Worm (Caenorhabditis elegans): Measurements from ENCODE around the gene Y69A2AR.31.
A peak's percentile ranks its signal among the peaks of the same experiment; 100 is the strongest.

Y69A2AR.31 gene

DNA sequence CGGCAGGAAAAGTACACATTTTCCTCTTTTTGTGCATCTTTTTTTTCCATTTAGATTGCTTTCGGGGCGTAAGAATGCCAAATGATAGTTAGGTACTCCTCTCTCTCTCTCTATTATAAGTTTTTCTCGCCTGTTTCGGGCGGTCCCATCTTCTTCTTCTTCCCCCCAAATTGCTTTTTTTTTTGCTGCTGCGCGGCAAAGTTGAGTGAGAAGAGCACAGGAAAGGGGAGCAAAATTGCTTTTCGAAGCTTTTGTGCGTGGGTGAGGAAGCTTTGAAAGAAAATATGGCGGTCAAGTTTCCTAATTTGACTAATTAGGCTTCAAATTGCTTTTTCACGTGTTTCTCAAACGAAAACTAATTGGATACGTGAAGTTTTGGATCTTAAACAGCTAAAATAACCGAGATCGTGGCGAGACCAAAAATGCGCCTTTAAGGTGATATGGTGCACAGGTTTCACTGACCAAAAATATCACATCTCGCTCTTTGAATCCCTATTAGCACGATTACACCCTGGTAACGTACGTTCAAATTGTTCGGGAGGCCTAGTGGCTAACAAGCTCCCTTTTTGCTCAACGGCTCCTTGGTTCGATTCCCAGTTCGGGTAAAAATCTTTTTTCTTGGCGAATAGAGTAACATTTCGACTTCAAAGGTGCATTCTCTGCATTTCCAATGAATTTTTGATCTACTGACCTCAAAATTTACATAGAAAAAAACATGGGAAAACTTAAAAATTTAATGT, 7.2 kb downstream of the Y69A2AR.31 start:
- peak; percentile 46 for TF ChIP-seq ces-1 (GFP tag; optimal IDR thresholded peaks at IDR 0.05)
- no peak for TF ChIP-seq sptf-1 (tag; optimal IDR thresholded peaks at IDR 0.05)

DNA sequence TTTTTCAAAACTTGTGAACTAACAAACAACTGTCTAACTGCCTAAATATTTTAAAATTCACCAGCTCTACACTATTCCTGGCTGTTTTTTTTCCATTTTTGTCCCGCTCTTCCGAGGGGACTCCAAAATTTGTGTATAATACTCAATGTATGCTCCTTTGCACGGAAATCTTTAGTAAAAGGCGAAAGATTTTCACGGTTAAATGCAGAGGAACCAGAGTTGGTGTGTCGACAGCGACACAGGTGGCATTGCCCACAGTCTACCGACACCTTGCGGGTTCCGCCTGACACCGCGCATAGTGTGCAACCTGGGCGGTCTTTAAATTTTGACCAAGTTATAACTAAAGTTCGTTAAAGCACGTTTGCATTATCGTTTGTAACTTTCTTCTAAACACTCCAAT, 8.8 kb downstream of the Y69A2AR.31 start:
- TF ChIP-seq ces-1 (GFP tag; optimal IDR thresholded peaks at IDR 0.05) (no peak), blmp-1 (tag; optimal IDR thresholded peaks at IDR 0.05) (no peak), ceh-83 (GFP tag; optimal IDR thresholded peaks at IDR 0.05) (no peak), hlh-1 (tag; optimal IDR thresholded peaks at IDR 0.05) (no peak), unc-62 (GFP tag; optimal IDR thresholded peaks at IDR 0.05) (no peak), unc-39 (tag; optimal IDR thresholded peaks at IDR 0.05) (no peak), bed-3 (GFP tag; optimal IDR thresholded peaks at IDR 0.05) (no peak), elt-3 (tag; optimal IDR thresholded peaks at IDR 0.05) (no peak), elt-1 (tag; optimal IDR thresholded peaks at IDR 0.05; ENCODE audit: borderline replicate concordance, insufficient read depth) (no peak), mep-1 (tag; optimal IDR thresholded peaks at IDR 0.05) (no peak), zip-8 (tag; optimal IDR thresholded peaks at IDR 0.05) (no peak), M03D4.4 (tag; optimal IDR thresholded peaks at IDR 0.05) (no peak), snpc-4 (tag; optimal IDR thresholded peaks at IDR 0.05) (no peak), flh-1 (GFP tag; optimal IDR thresholded peaks at IDR 0.05) (no peak), lin-32 (GFP tag; optimal IDR thresholded peaks at IDR 0.05) (no peak), ztf-11 (tag; optimal IDR thresholded peaks at IDR 0.05) (no peak), tbx-8 (GFP tag; optimal IDR thresholded peaks at IDR 0.05) (no peak), nhr-76 (tag; optimal IDR thresholded peaks at IDR 0.05) (no peak), sptf-1 (tag; optimal IDR thresholded peaks at IDR 0.05) (no peak), lsy-2 (tag; optimal IDR thresholded peaks at IDR 0.05) (no peak)

DNA sequence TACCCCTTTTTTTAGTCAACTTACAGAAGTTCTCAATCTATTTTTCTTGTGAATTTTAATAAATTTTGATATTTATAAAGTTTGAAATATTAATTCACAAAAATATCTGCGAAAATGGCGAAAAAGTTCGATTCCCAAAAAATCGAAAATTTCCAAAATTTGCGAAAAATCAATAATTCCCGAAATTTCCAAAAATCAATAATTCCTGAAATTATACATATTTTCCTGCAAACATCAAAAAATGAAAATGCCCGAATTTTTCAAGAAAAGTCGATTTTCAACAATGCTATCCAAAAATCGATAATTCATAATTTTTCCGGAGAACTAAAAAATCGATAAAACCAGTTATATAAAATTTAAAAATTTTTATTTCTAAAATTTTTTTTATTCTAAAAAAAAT, 13.8 kb downstream of the Y69A2AR.31 start:
- TF ChIP-seq blmp-1 (tag; optimal IDR thresholded peaks at IDR 0.05) (no peak), lin-32 (GFP tag; optimal IDR thresholded peaks at IDR 0.05) (no peak), sptf-1 (tag; optimal IDR thresholded peaks at IDR 0.05) (no peak), ztf-11 (tag; optimal IDR thresholded peaks at IDR 0.05) (no peak), hlh-1 (tag; optimal IDR thresholded peaks at IDR 0.05) (no peak), ceh-43 (GFP tag; optimal IDR thresholded peaks at IDR 0.05) (no peak), drap-1 (GFP tag; optimal IDR thresholded peaks at IDR 0.05) (no peak), elt-3 (tag; optimal IDR thresholded peaks at IDR 0.05) (no peak), ham-2 (GFP tag; optimal IDR thresholded peaks at IDR 0.05) (no peak), nhr-12 (tag; optimal IDR thresholded peaks at IDR 0.05) (no peak), unc-39 (tag; optimal IDR thresholded peaks at IDR 0.05) (no peak)

DNA sequence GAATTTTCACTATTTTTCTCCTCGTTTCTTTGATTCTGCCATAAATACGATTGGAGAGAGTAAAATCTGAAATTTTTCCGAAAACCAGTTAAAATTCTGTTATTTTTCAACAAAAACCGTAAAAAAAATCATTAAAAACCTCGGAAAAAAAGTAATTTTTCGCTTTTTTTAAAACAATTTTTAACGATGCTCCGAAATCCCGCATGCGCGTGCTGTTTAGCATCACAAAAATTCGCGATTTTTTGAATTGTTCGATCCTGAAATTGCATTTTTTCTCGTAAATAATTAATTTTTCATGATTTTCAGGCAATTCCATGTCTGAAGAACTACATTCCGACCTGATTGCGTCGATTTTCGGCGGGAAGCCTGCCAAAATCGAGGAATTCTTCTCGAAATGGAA, 21.1 kb downstream of the Y69A2AR.31 start, which contains the start of gene ric-8:
Gene ric-8, plus strand, starts transcription at position 301 of the 400 bp plus-strand sequence.
- TF ChIP-seq ceh-39 (tag; optimal IDR thresholded peaks at IDR 0.05) (no peak), nhr-237 (tag; optimal IDR thresholded peaks at IDR 0.05) (no peak), ces-1 (GFP tag; optimal IDR thresholded peaks at IDR 0.05) (no peak), ceh-83 (GFP tag; optimal IDR thresholded peaks at IDR 0.05) (no peak), unc-120 (tag; optimal IDR thresholded peaks at IDR 0.05; ENCODE audit: poor library complexity, severe bottlenecking) (no peak), M03D4.4 (tag; optimal IDR thresholded peaks at IDR 0.05) (no peak), elt-3 (tag; optimal IDR thresholded peaks at IDR 0.05) (no peak), nhr-2 (tag; optimal IDR thresholded peaks at IDR 0.05) (no peak), elt-1 (tag; optimal IDR thresholded peaks at IDR 0.05; ENCODE audit: borderline replicate concordance, insufficient read depth) (no peak), lsy-2 (tag; optimal IDR thresholded peaks at IDR 0.05) (no peak), bed-3 (GFP tag; optimal IDR thresholded peaks at IDR 0.05) (no peak), lin-13 (tag; optimal IDR thresholded peaks at IDR 0.05) (no peak), lin-32 (GFP tag; optimal IDR thresholded peaks at IDR 0.05) (no peak), ztf-11 (tag; optimal IDR thresholded peaks at IDR 0.05) (no peak)

DNA sequence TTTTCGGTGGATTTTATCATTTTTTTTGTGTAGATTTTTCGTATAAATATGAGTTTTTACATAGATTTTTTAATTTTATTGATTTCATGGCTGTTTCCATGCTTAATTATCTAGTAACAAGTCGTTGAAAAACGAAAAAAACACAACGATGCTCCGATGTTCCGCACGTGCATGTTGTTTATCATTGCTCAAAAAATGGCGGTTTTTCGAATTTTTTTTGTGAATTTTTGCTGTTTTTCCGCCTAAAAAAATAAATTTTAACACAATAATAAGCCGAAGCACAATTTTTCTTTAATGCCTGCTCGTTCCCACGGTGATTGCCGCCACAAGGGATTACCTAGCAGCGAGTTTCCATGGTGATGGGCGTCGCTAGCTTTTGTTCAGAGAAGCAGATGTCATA, 21.7 kb downstream of the Y69A2AR.31 start:
- no peak for TF ChIP-seq unc-62 (GFP tag; optimal IDR thresholded peaks at IDR 0.05)
- TF ChIP-seq nhr-76 (tag; optimal IDR thresholded peaks at IDR 0.05) = no peak
- TF ChIP-seq ztf-11 (tag; optimal IDR thresholded peaks at IDR 0.05) = no peak
- no peak for TF ChIP-seq sem-2 (GFP tag; optimal IDR thresholded peaks at IDR 0.05)
- TF ChIP-seq lin-13 (tag; optimal IDR thresholded peaks at IDR 0.05) = no peak
- TF ChIP-seq cnd-1 (tag; optimal IDR thresholded peaks at IDR 0.05) = no peak
- TF ChIP-seq unc-120 (tag; optimal IDR thresholded peaks at IDR 0.05; ENCODE audit: poor library complexity, severe bottlenecking) = no peak
- TF ChIP-seq nhr-237 (tag; optimal IDR thresholded peaks at IDR 0.05) = no peak
